Worm (Caenorhabditis elegans) whole organism, young adult: ENCODE data around the gene lgc-31.
A peak's percentile ranks its signal among the peaks of the same experiment; 100 is the strongest.

Source experiments
- B0261.1 ChIP-seq: sonication (generic microtip); optimal IDR thresholded peaks from 2 replicates; lab custom pipeline; 2016; ENCODE audit warnings: mild to moderate bottlenecking, missing genetic modification characterization, moderate library complexity, missing compliant biosample characterization
- B0336.3 ChIP-seq: fragments of 200-800 bp; sonication (Bioruptor generic); IDR thresholded peaks from 2 replicates; pipeline ENCODE4 v1.3.6; 2022; ENCODE audit warnings: missing genetic modification characterization, missing compliant biosample characterization
- C06A6.2 ChIP-seq: fragments of 200-800 bp; sonication (Bioruptor generic); conservative IDR thresholded peaks from 2 replicates; pipeline ENCODE4 v1.3.6; 2022; ENCODE audit warnings: missing genetic modification characterization, missing compliant biosample characterization
- C17E4.6 ChIP-seq: fragments of 200-800 bp; sonication (Bioruptor generic); IDR thresholded peaks from 2 replicates; pipeline ENCODE4 v1.3.6; 2022; ENCODE audit warnings: missing genetic modification reagents, missing genetic modification characterization, missing compliant biosample characterization
- F39B2.1 ChIP-seq: fragments of 200-800 bp; sonication (Bioruptor generic); IDR thresholded peaks from 2 replicates; pipeline ENCODE4 v1.3.6; 2022; ENCODE audit warnings: missing genetic modification reagents, missing genetic modification characterization, missing compliant biosample characterization
- F49E8.2 ChIP-seq: sonication (generic microtip); optimal IDR thresholded peaks from 3 replicates; lab custom pipeline; 2017; ENCODE audit warnings: missing genetic modification characterization, mild to moderate bottlenecking, missing compliant biosample characterization, antibody characterized with exemption, moderate library complexity; ENCODE audit not compliant: insufficient read depth
- F57A8.1 ChIP-seq: fragments of 200-800 bp; sonication (Bioruptor generic); optimal IDR thresholded peaks from 2 replicates; lab custom pipeline; 2018; ENCODE audit warnings: mild to moderate bottlenecking, missing genetic modification characterization, moderate library complexity, missing compliant biosample characterization
- T07F8.4 ChIP-seq: sonication (generic microtip); optimal IDR thresholded peaks from 2 replicates; lab custom pipeline; 2016; ENCODE audit warnings: mild to moderate bottlenecking, missing genetic modification characterization, moderate library complexity, missing compliant biosample characterization
- Y53G8AR.9 ChIP-seq: fragments of 200-800 bp; sonication (Bioruptor generic); conservative IDR thresholded peaks from 2 replicates; pipeline ENCODE4 v1.3.6; 2022; ENCODE audit warnings: missing genetic modification reagents, missing genetic modification characterization, missing compliant biosample characterization
- Y79H2A.3 ChIP-seq: fragments of 200-800 bp; sonication (Bioruptor generic); conservative IDR thresholded peaks from 2 replicates; pipeline ENCODE4 v1.3.6; 2022; ENCODE audit warnings: missing genetic modification reagents, missing genetic modification characterization, missing compliant biosample characterization
- aptf-2 ChIP-seq: fragments of 200-800 bp; sonication (Bioruptor generic); conservative IDR thresholded peaks from 2 replicates; pipeline ENCODE4 v1.3.6; 2022; ENCODE audit warnings: missing genetic modification reagents, missing genetic modification characterization, missing compliant biosample characterization
- athp-1 ChIP-seq: sonication (generic microtip); optimal IDR thresholded peaks from 2 replicates; lab custom pipeline; 2017; ENCODE audit warnings: mild to moderate bottlenecking, missing genetic modification characterization, missing compliant biosample characterization
- ceh-100 ChIP-seq: fragments of 200-800 bp; sonication (Bioruptor generic); IDR thresholded peaks from 2 replicates; pipeline ENCODE4 v1.3.6; 2022; ENCODE audit warnings: missing genetic modification reagents, missing genetic modification characterization, missing compliant biosample characterization
- ceh-27 ChIP-seq: fragments of 200-800 bp; sonication (Bioruptor generic); optimal IDR thresholded peaks from 2 replicates; lab custom pipeline; 2018; ENCODE audit warnings: mild to moderate bottlenecking, missing genetic modification characterization, moderate library complexity, missing compliant biosample characterization
- ceh-40 ChIP-seq: fragments of 200-800 bp; sonication (Bioruptor generic); IDR thresholded peaks from 2 replicates; pipeline ENCODE4 v1.3.6; 2022; ENCODE audit warnings: missing genetic modification characterization, missing compliant biosample characterization
- die-1 ChIP-seq: sonication (generic microtip); optimal IDR thresholded peaks from 2 replicates; lab custom pipeline; 2016; ENCODE audit warnings: missing genotype, mild to moderate bottlenecking, missing genetic modification characterization, missing compliant biosample characterization
- dpff-1 ChIP-seq: sonication (generic microtip); optimal IDR thresholded peaks from 2 replicates; lab custom pipeline; 2017; ENCODE audit warnings: mild to moderate bottlenecking, missing genetic modification characterization, missing compliant biosample characterization
- egl-18 ChIP-seq: fragments of 200-800 bp; sonication (Bioruptor generic); IDR thresholded peaks from 2 replicates; pipeline ENCODE4 v1.3.6; 2022; ENCODE audit warnings: missing genetic modification reagents, missing genetic modification characterization, missing compliant biosample characterization
- ekl-4 ChIP-seq: fragments of 200-800 bp; sonication (Bioruptor generic); IDR thresholded peaks from 2 replicates; pipeline ENCODE4 v1.3.6; 2022; ENCODE audit warnings: missing genetic modification reagents, missing genetic modification characterization, missing compliant biosample characterization
- ets-4 ChIP-seq: fragments of 200-800 bp; sonication (Bioruptor generic); optimal IDR thresholded peaks from 2 replicates; lab custom pipeline; 2018; ENCODE audit warnings: mild to moderate bottlenecking, missing genetic modification characterization, missing compliant biosample characterization
- gei-17 ChIP-seq: fragments of 200-800 bp; sonication (Bioruptor generic); optimal IDR thresholded peaks from 2 replicates; lab custom pipeline; 2018; ENCODE audit warnings: mild to moderate bottlenecking, missing genetic modification characterization, missing compliant biosample characterization
- hrde-1 ChIP-seq: sonication (generic microtip); optimal IDR thresholded peaks from 2 replicates; lab custom pipeline; 2016; ENCODE audit warnings: missing genetic modification characterization, mild to moderate bottlenecking, missing compliant biosample characterization, moderate library complexity, missing genotype, missing genetic modification reagents, borderline replicate concordance
- hsf-1 ChIP-seq: fragments of 200-800 bp; sonication (Bioruptor generic); IDR thresholded peaks from 2 replicates; pipeline ENCODE4 v1.3.6; 2022; ENCODE audit warnings: missing genetic modification reagents, missing genetic modification characterization, missing compliant biosample characterization
- let-526 ChIP-seq: fragments of 200-800 bp; sonication (Bioruptor generic); IDR thresholded peaks from 2 replicates; pipeline ENCODE4 v1.3.6; 2022; ENCODE audit warnings: missing genetic modification reagents, missing genetic modification characterization, missing compliant biosample characterization
- lin-54 ChIP-seq: fragments of 200-800 bp; sonication (Bioruptor generic); optimal IDR thresholded peaks from 2 replicates; lab custom pipeline; 2018; ENCODE audit warnings: mild to moderate bottlenecking, missing genetic modification characterization, missing compliant biosample characterization
- lir-1 ChIP-seq: fragments of 200-800 bp; sonication (Bioruptor generic); conservative IDR thresholded peaks from 2 replicates; pipeline ENCODE4 v1.3.6; 2022; ENCODE audit warnings: missing genetic modification reagents, missing genetic modification characterization, missing compliant biosample characterization
- lsl-1 ChIP-seq: fragments of 200-800 bp; sonication (Bioruptor generic); optimal IDR thresholded peaks from 2 replicates; lab custom pipeline; 2018; ENCODE audit warnings: mild to moderate bottlenecking, missing genetic modification characterization, moderate library complexity, missing compliant biosample characterization
- madf-6 ChIP-seq: fragments of 200-800 bp; sonication (Bioruptor generic); IDR thresholded peaks from 2 replicates; pipeline ENCODE4 v1.3.6; 2022; ENCODE audit warnings: missing genetic modification reagents, missing genetic modification characterization, missing compliant biosample characterization
- mes-4 ChIP-seq: sonication (generic microtip); optimal IDR thresholded peaks from 2 replicates; lab custom pipeline; 2016; ENCODE audit warnings: missing genotype, missing genetic modification characterization, missing compliant biosample characterization
- nfya-1 ChIP-seq: sonication (generic microtip); optimal IDR thresholded peaks from 2 replicates; lab custom pipeline; 2017; ENCODE audit warnings: antibody characterized with exemption, missing compliant biosample characterization, missing genetic modification characterization, borderline replicate concordance; ENCODE audit not compliant: insufficient read depth
- nhr-27 ChIP-seq: fragments of 200-800 bp; sonication (Bioruptor generic); optimal IDR thresholded peaks from 2 replicates; lab custom pipeline; 2018; ENCODE audit warnings: mild to moderate bottlenecking, missing genetic modification characterization, moderate library complexity, missing compliant biosample characterization
- nhr-80 ChIP-seq: sonication (generic microtip); optimal IDR thresholded peaks from 2 replicates; lab custom pipeline; 2016; ENCODE audit warnings: missing genetic modification characterization, missing compliant biosample characterization
- pbrm-1 ChIP-seq: fragments of 200-800 bp; sonication (Bioruptor generic); IDR thresholded peaks from 2 replicates; pipeline ENCODE4 v1.3.6; 2022; ENCODE audit warnings: missing genetic modification reagents, missing genetic modification characterization, missing compliant biosample characterization
- rcor-1 ChIP-seq: fragments of 200-800 bp; sonication (Bioruptor generic); IDR thresholded peaks from 2 replicates; pipeline ENCODE4 v1.3.6; 2022; ENCODE audit warnings: missing genetic modification reagents, missing genetic modification characterization, missing compliant biosample characterization
- rec-8 ChIP-seq, 2 experiments: sonication (generic microtip); optimal IDR thresholded peaks; 2 replicates each; lab custom pipeline; 2016; ENCODE audit warnings: mild to moderate bottlenecking in 2 of 2, missing genetic modification characterization in 2 of 2, missing genetic modification reagents in 2 of 2, missing genotype in 2 of 2, missing biosample characterization in 1 of 2, missing compliant biosample characterization in 1 of 2, moderate library complexity in 1 of 2
- rpc-1 ChIP-seq, 2 experiments: fragments of 150-350 bp in 1 of 2; sonication (generic microtip) in 1 of 2; optimal IDR thresholded peaks; 2 replicates each; lab custom pipeline; 2014 to 2018; ENCODE audit warnings: missing biosample characterization in 1 of 2, missing genetic modification characterization in 1 of 2, missing genetic modification reagents in 1 of 2, missing genotype in 1 of 2
- snpc-1.3 ChIP-seq: sonication (generic microtip); optimal IDR thresholded peaks from 2 replicates; lab custom pipeline; 2017; ENCODE audit warnings: missing genetic modification characterization, mild to moderate bottlenecking, missing compliant biosample characterization, antibody characterized with exemption, moderate library complexity, missing genotype, missing genetic modification reagents; ENCODE audit not compliant: insufficient read depth
- snpc-3.4 ChIP-seq: sonication (generic microtip); optimal IDR thresholded peaks from 2 replicates; lab custom pipeline; 2017; ENCODE audit warnings: missing genetic modification characterization, mild to moderate bottlenecking, missing compliant biosample characterization, antibody characterized with exemption, moderate library complexity, missing genotype, missing genetic modification reagents
- snpc-4 ChIP-seq, 5 experiments: fragments of 150-350 bp in 1 of 5; sonication (generic microtip) in 4 of 5; optimal IDR thresholded peaks; 2 replicates each; lab custom pipeline; 2014 to 2018; ENCODE audit warnings: missing genetic modification characterization in 5 of 5, missing biosample characterization in 3 of 5, antibody characterized with exemption in 2 of 5, mild to moderate bottlenecking in 2 of 5, missing compliant biosample characterization in 2 of 5, missing genotype in 2 of 5, moderate library complexity in 2 of 5, missing genetic modification reagents in 1 of 5
- tbp1 ChIP-seq: fragments of 200-800 bp; sonication (Bioruptor generic); optimal IDR thresholded peaks from 2 replicates; lab custom pipeline; 2018; ENCODE audit warnings: mild to moderate bottlenecking, missing genetic modification characterization, missing compliant biosample characterization
- zfh-2 ChIP-seq: fragments of 200-800 bp; sonication (Bioruptor generic); conservative IDR thresholded peaks from 2 replicates; pipeline ENCODE4 v1.3.6; 2022; ENCODE audit warnings: missing genetic modification reagents, missing genetic modification characterization, missing compliant biosample characterization
- ztf-25 ChIP-seq: fragments of 200-800 bp; sonication (Bioruptor generic); IDR thresholded peaks from 2 replicates; pipeline ENCODE4 v1.3.6; 2022; ENCODE audit warnings: missing genetic modification reagents, missing genetic modification characterization, missing compliant biosample characterization
- ztf-28 ChIP-seq: fragments of 200-800 bp; sonication (Bioruptor generic); IDR thresholded peaks from 2 replicates; pipeline ENCODE4 v1.3.6; 2022; ENCODE audit warnings: missing genetic modification reagents, missing genetic modification characterization, missing compliant biosample characterization

Gene lgc-31

DNA sequence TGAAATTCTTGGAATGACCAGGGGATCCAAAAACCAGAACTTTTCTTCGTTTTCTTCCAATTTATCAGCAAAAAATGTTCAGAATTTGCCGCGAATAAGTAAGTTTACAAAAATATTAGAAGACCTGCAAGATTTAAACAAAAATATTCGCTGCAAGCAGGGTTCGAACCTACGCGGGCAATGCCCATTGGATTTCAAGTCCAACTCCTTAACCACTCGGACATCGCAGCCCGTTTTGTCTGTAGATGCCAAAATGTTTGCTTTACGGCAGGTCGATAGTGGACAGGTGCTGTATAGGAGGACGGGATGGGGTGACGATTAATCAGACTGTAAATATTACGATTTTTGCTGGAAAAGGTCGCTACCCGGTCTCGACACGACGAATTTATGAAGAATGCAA lies 25.9 kb upstream of the lgc-31 start (continued):
- TF ChIP-seq Y79H2A.3 (GFP tag; lab: Robert Waterston, UW) (no peak), ceh-27 (peak; percentile 15), C17E4.6 (no peak), lin-54 (peak; percentile 7), nfya-1 (tag; lab: Kevin White, UChicago) (no peak), F49E8.2 (tag; lab: Kevin White, UChicago) (peak; percentile 62), nhr-80 (tag; lab: Kevin White, UChicago) (peak; percentile 22), pbrm-1 (0 out of 2 replicates have a peak, but pooled peaks have one; percentile 56), ceh-100 (GFP tag; lab: Robert Waterston, UW) (0 out of 2 replicates have a peak, but pooled peaks have one; percentile 18), F57A8.1 (GFP tag; lab: Kevin White, UChicago) (no peak), hsf-1 (peak; percentile 51; the same call in 1 of the 2 replicates), mes-4 (peak; percentile 7), snpc-4 (GFP tag; optimal IDR thresholded peaks at IDR 0.05; lab: Kevin White, UChicago) (peak; percentile 50), snpc-4 (tag; optimal IDR thresholded peaks at IDR 0.05; lab: Kevin White, UChicago) (peak in 1 of 4 experiments; percentile 43), die-1 (peak; percentile 76), snpc-1.3 (tag; lab: Kevin White, UChicago) (peak; percentile 16)
- TF ChIP-seq, all 124 proteins: peak for 51

DNA sequence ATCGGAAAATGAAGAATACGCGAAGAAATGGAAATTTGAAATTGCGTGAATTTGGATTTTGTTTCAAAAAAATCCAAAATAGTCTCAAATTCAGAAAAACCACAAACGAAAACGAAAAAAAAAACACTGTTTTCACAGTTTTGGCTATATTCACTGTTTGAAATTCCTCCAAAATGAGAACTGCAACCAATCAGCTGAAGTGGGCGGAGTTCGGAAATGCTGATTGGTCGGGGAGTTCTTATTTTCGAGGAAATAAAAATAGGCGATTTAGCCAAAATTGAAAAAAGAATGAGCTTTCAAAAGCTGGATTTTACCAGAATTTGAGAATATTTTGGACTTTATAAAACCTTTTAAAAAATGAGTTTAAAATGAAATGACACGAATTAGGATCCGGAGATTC lies 23.1 kb upstream of the lgc-31 start, which contains the start of gene glb-14:
TSS of gene glb-14 (minus strand) at position 97 of the 400 bp plus-strand sequence.
- TF ChIP-seq nhr-27, result no peak
- TF ChIP-seq ets-4 (GFP tag; lab: Kevin White, UChicago), result no peak
- no peak for TF ChIP-seq ceh-40 (GFP tag; lab: Robert Waterston, UW)
- TF ChIP-seq lsl-1 (GFP tag; lab: Kevin White, UChicago), result no peak
- TF ChIP-seq snpc-3.4 (tag; lab: Kevin White, UChicago), result no peak
- TF ChIP-seq hrde-1, result no peak
- no peak for TF ChIP-seq tbp1 (GFP tag; lab: Kevin White, UChicago)
- no peak for TF ChIP-seq T07F8.4 (tag; lab: Kevin White, UChicago)
- TF ChIP-seq ekl-4 (GFP tag; lab: Robert Waterston, UW), result no peak
- no peak for TF ChIP-seq ztf-25 (GFP tag; lab: Robert Waterston, UW)
- TF ChIP-seq egl-18 (GFP tag; lab: Robert Waterston, UW), result no peak
- no peak for TF ChIP-seq B0261.1 (tag; lab: Kevin White, UChicago)
- TF ChIP-seq F39B2.1 (GFP tag; lab: Robert Waterston, UW), result no peak
- no peak for TF ChIP-seq let-526
- TF ChIP-seq rcor-1 (GFP tag; lab: Robert Waterston, UW), result no peak
- TF ChIP-seq, all 124 proteins: peak for 0

DNA sequence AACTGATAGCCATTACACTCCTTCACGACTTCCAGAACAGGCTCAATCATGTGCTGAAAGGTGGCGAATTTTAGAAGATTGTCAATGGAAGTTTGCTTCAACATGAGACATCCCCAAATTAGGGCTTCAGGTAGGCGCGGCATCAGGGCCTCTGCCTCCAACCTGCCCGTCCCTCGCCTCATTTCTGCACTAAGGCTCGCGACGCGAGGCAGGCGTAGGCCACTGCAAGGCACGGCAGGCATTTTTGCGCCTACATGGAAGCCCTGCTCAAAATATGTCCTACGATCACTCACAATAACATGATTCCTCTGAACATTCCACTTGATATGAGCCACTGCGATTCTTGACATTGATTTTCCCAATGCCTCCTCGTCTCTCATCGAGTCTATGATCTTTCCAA lies 21.4 kb upstream of the lgc-31 start:
- peak; percentile 77 for TF ChIP-seq zfh-2 (GFP tag; lab: Robert Waterston, UW)
- TF ChIP-seq ztf-28 (GFP tag; lab: Robert Waterston, UW), result no peak

DNA sequence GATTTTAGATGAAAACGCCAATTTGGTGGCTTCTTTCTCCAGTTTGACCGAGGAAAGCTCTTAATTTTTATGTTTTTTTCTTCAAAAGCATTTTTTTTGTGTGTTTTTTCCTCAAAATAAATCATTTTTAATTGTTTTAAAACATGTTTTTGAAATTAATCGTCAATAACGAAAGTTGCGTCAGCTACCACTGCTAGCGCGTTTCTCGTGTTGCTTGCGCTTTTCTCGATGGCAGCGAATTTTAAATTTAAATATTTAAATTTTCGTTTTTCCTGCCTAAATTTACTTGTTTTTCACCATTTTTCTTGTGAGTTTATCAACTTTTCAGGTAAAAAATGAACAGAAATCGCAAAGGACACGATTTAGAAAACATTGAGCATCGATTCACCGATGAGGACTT lies 16.1 kb upstream of the lgc-31 start, which contains the start of gene prde-1:
TSS of gene prde-1 (plus strand) at position 322 of the 400 bp plus-strand sequence.
- TF ChIP-seq F49E8.2 (tag; lab: Kevin White, UChicago) (no peak), athp-1 (no peak), aptf-2 (GFP tag; lab: Robert Waterston, UW) (no peak), rcor-1 (GFP tag; lab: Robert Waterston, UW) (0 out of 2 replicates have a peak, but pooled peaks have one; percentile 36), rec-8 (tag; optimal IDR thresholded peaks at IDR 0.05; lab: Kevin White, UChicago) (no peak), gei-17 (GFP tag; lab: Kevin White, UChicago) (no peak), ekl-4 (GFP tag; lab: Robert Waterston, UW) (no peak), rpc-1 (optimal IDR thresholded peaks at IDR 0.05; lab: Kevin White, UChicago) (no peak), rpc-1 (tag; optimal IDR thresholded peaks at IDR 0.05; lab: Kevin White, UChicago) (no peak), lir-1 (no peak), madf-6 (GFP tag; lab: Robert Waterston, UW) (peak; percentile 66), B0336.3 (GFP tag; lab: Robert Waterston, UW) (no peak), nhr-27 (no peak), dpff-1 (tag; lab: Kevin White, UChicago) (no peak), C06A6.2 (GFP tag; lab: Robert Waterston, UW) (no peak), Y53G8AR.9 (GFP tag; lab: Robert Waterston, UW) (no peak)
